Fruit fly (Drosophila melanogaster) whole organism: ENCODE data around the gene sesB.

Experiments
- CG8478 ChIP-seq: fragments of >200 bp; optimal IDR thresholded peaks from 2 replicates; lab custom pipeline; 2018; ENCODE audit warnings: inconsistent platforms
- EcR ChIP-seq, 2 experiments: fragments of >200 bp; optimal IDR thresholded peaks; 2 replicates each; lab custom pipeline; 2017; ENCODE audit warnings: missing biosample characterization in 2 of 2, missing genetic modification characterization in 2 of 2, missing genetic modification reagents in 2 of 2
- psq ChIP-seq: fragments of >200 bp; optimal IDR thresholded peaks from 2 replicates; lab custom pipeline; 2017

DNA sequence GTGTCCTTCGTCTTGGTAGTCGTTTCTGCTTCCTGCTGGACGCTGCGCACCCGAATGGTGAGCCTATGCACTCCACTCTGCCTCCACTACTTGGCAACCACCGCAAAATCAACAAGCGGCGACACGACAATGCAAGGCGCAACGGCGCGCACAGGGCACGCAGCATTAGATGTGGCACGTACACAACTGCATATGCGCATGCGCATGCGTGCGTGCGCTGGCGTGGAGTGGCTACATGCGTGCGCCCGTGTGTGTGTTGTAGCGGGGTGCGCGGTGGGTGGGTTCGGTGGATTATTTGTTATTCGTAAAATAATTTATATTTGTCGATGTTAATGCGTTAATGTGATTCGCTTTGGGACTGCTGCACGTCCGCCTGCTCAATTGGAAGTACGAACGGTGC, 48.9 kb upstream of the sesB start:
- TF ChIP-seq CG8478 (lab: Kevin White, UChicago) (no peak), psq (lab: Kevin White, UChicago) (no peak), EcR (GFP tag; optimal IDR thresholded peaks at IDR 0.05; lab: Kevin White, UChicago) (no peak)
